Worm (Caenorhabditis elegans) whole organism, L2 larva: ENCODE data around the gene Y62F5A.10.

Experiments used
- ama-1 ChIP-seq: fragments of 150-350 bp; optimal IDR thresholded peaks from 2 replicates; lab custom pipeline; 2018; ENCODE audit warnings: inconsistent platforms
- blmp-1 ChIP-seq: sonication (generic microtip); optimal IDR thresholded peaks from 2 replicates; lab custom pipeline; 2017; ENCODE audit warnings: missing genetic modification characterization, mild to moderate bottlenecking, missing compliant biosample characterization, antibody characterized with exemption, moderate library complexity; ENCODE audit not compliant: insufficient read depth
- ceh-82 ChIP-seq: fragments of 150-350 bp; optimal IDR thresholded peaks from 2 replicates; lab custom pipeline; 2014; ENCODE audit warnings: missing biosample characterization, missing genetic modification characterization
- lin-13 ChIP-seq: fragments of 150-350 bp; optimal IDR thresholded peaks from 2 replicates; lab custom pipeline; 2014; ENCODE audit warnings: missing biosample characterization, missing genetic modification reagents, missing genetic modification characterization
- nhr-10 ChIP-seq: sonication (generic microtip); optimal IDR thresholded peaks from 2 replicates; lab custom pipeline; 2017; ENCODE audit warnings: missing biosample characterization, missing genetic modification characterization
- nhr-77 ChIP-seq: fragments of 150-350 bp; optimal IDR thresholded peaks from 2 replicates; lab custom pipeline; 2014; ENCODE audit warnings: missing biosample characterization, missing genetic modification characterization
- unc-39 ChIP-seq: fragments of 150-350 bp; optimal IDR thresholded peaks from 2 replicates; lab custom pipeline; 2014; ENCODE audit warnings: missing biosample characterization, missing genetic modification characterization

DNA sequence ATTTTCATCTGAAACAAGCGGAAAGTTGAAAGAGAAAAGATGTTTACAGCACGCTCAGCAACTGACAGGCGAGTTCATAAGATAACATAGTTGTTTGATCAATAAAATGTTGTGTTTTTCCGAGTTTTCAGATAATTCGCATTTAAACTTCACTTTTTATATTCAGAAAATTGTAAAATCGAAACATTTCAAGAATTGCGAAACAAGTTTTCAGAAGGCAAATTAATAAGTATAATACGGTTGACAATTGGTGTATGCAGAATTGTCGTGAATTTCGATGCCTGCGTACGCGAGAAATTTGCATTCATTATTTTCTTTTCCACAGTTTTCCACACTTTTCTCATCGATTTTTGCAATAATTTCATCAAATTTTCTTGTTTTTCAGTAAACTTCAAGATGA is 26.1 kb upstream of the Y62F5A.10 start, which contains the start of the genes ooc-3 and B0334.4:
- TF ChIP-seq ama-1 (lab: Kevin White, UChicago) (peak; percentile 9), nhr-10 (tag; lab: Kevin White, UChicago) (no peak), blmp-1 (tag; lab: Kevin White, UChicago) (no peak), ceh-82 (tag; lab: Kevin White, UChicago) (no peak), lin-13 (GFP tag; lab: Kevin White, UChicago) (no peak), nhr-77 (no peak), unc-39 (tag; lab: Kevin White, UChicago) (no peak)
